Fruit fly (Drosophila melanogaster) whole organism, embryonic: ENCODE results near the gene kay.

Experiments
- ATbp ChIP-seq: fragments of 200-800 bp; sonication (Bioruptor generic); optimal IDR thresholded peaks from 2 replicates; lab custom pipeline; 2017; ENCODE audit warnings: missing biosample characterization, mild to moderate bottlenecking, missing genetic modification characterization, missing genetic modification reagents
- Bgb ChIP-seq: fragments of 200-800 bp; sonication (Bioruptor generic); IDR thresholded peaks from 2 replicates; pipeline ENCODE4 v1.3.6; 2022; ENCODE audit warnings: missing biosample characterization, missing genetic modification characterization; ENCODE audit not compliant: partially characterized antibody
- CG10543 ChIP-seq: fragments of 200-800 bp; sonication (Bioruptor generic); optimal IDR thresholded peaks from 3 replicates; lab custom pipeline; 2017; ENCODE audit warnings: missing biosample characterization, mild to moderate bottlenecking, missing genetic modification characterization, moderate library complexity
- CG11398 ChIP-seq: fragments of 200-800 bp; sonication (Bioruptor generic); optimal IDR thresholded peaks from 2 replicates; lab custom pipeline; 2016; ENCODE audit warnings: missing biosample characterization, missing genetic modification characterization
- CG11456 ChIP-seq: fragments of 200-800 bp; sonication (Bioruptor generic); IDR thresholded peaks from 3 replicates; pipeline ENCODE4 v1.3.6; 2022; ENCODE audit warnings: missing biosample characterization, missing genetic modification characterization
- CG11504 ChIP-seq: fragments of 200-800 bp; sonication (Bioruptor generic); optimal IDR thresholded peaks from 3 replicates; lab custom pipeline; 2019; ENCODE audit warnings: missing biosample characterization, mild to moderate bottlenecking, missing genetic modification characterization, moderate library complexity
- CG13775 ChIP-seq: fragments of 200-800 bp; sonication (Bioruptor generic); optimal IDR thresholded peaks from 3 replicates; lab custom pipeline; 2017; ENCODE audit warnings: missing biosample characterization, mild to moderate bottlenecking, missing genetic modification characterization
- CG14667 ChIP-seq: fragments of 200-800 bp; sonication (Bioruptor generic); IDR thresholded peaks from 2 replicates; pipeline ENCODE4 v1.3.6; 2022; ENCODE audit warnings: missing biosample characterization, missing genetic modification characterization
- CG15601 ChIP-seq: fragments of 200-800 bp; sonication (Bioruptor generic); optimal IDR thresholded peaks from 3 replicates; lab custom pipeline; 2019; ENCODE audit warnings: missing biosample characterization, mild to moderate bottlenecking, missing genetic modification characterization, moderate library complexity
- CG15696 ChIP-seq: fragments of 200-800 bp; sonication (Bioruptor generic); optimal IDR thresholded peaks from 2 replicates; lab custom pipeline; 2019; ENCODE audit warnings: missing biosample characterization, mild to moderate bottlenecking, missing genetic modification characterization, moderate library complexity
- CG18262 ChIP-seq: fragments of 200-800 bp; optimal IDR thresholded peaks from 3 replicates; lab custom pipeline; 2019; ENCODE audit warnings: missing biosample characterization, mild to moderate bottlenecking, missing genetic modification characterization, moderate library complexity
- CG18764 ChIP-seq: fragments of 200-800 bp; sonication (Bioruptor generic); optimal IDR thresholded peaks from 3 replicates; lab custom pipeline; 2016; ENCODE audit warnings: missing biosample characterization, missing genetic modification characterization
- CG2712 ChIP-seq: fragments of 200-800 bp; optimal IDR thresholded peaks from 3 replicates; lab custom pipeline; 2019; ENCODE audit warnings: missing biosample characterization, mild to moderate bottlenecking, missing genetic modification characterization, moderate library complexity
- CG30020 ChIP-seq: fragments of 200-800 bp; optimal IDR thresholded peaks from 2 replicates; lab custom pipeline; 2019; ENCODE audit warnings: missing biosample characterization, mild to moderate bottlenecking, missing genetic modification characterization, moderate library complexity
- CG32532 ChIP-seq: fragments of 200-800 bp; sonication (Bioruptor generic); IDR thresholded peaks from 2 replicates; pipeline ENCODE4 v1.3.6; 2022; ENCODE audit warnings: missing biosample characterization, missing genetic modification characterization
- CG34376 ChIP-seq: fragments of 200-800 bp; sonication (Bioruptor generic); optimal IDR thresholded peaks from 2 replicates; lab custom pipeline; 2018; ENCODE audit warnings: missing biosample characterization, mild to moderate bottlenecking, missing genetic modification characterization
- CG3995 ChIP-seq: fragments of 200-800 bp; sonication (Bioruptor generic); optimal IDR thresholded peaks from 3 replicates; lab custom pipeline; 2016; ENCODE audit warnings: missing biosample characterization, missing genetic modification characterization
- CG4730 ChIP-seq: fragments of 200-800 bp; sonication (Bioruptor generic); IDR thresholded peaks from 2 replicates; pipeline ENCODE4 v1.3.6; 2022; ENCODE audit warnings: missing biosample characterization, missing genetic modification characterization
- CG4854 ChIP-seq: fragments of 200-800 bp; sonication (Bioruptor generic); optimal IDR thresholded peaks from 2 replicates; lab custom pipeline; 2016; ENCODE audit warnings: missing biosample characterization, missing genetic modification characterization, inconsistent platforms
- CG7839 ChIP-seq: fragments of 200-800 bp; sonication (Bioruptor generic); optimal IDR thresholded peaks from 3 replicates; lab custom pipeline; 2018; ENCODE audit warnings: missing biosample characterization, mild to moderate bottlenecking, missing genetic modification characterization, moderate library complexity
- CG9727 ChIP-seq: fragments of 200-800 bp; sonication (Bioruptor generic); optimal IDR thresholded peaks from 3 replicates; lab custom pipeline; 2017; ENCODE audit warnings: missing biosample characterization, mild to moderate bottlenecking, missing genetic modification characterization
- CG9876 ChIP-seq: fragments of 200-800 bp; sonication (Bioruptor generic); optimal IDR thresholded peaks from 2 replicates; lab custom pipeline; 2016; ENCODE audit warnings: missing biosample characterization, missing genetic modification characterization
- D19B ChIP-seq: fragments of 200-800 bp; sonication (Bioruptor generic); optimal IDR thresholded peaks from 2 replicates; lab custom pipeline; 2017; ENCODE audit warnings: missing biosample characterization, mild to moderate bottlenecking, missing genetic modification characterization
- Doc3 ChIP-seq: fragments of 200-800 bp; sonication (Bioruptor generic); IDR thresholded peaks from 3 replicates; pipeline ENCODE4 v1.3.6; 2022; ENCODE audit warnings: missing biosample characterization, missing genetic modification characterization; ENCODE audit not compliant: partially characterized antibody
- HmgZ ChIP-seq: fragments of 200-800 bp; sonication (Bioruptor generic); optimal IDR thresholded peaks from 2 replicates; lab custom pipeline; 2018; ENCODE audit warnings: missing biosample characterization, mild to moderate bottlenecking, missing genetic modification characterization
- Hsf ChIP-seq: fragments of 200-800 bp; sonication (Bioruptor generic); optimal IDR thresholded peaks from 3 replicates; lab custom pipeline; 2016; ENCODE audit warnings: missing biosample characterization, missing genetic modification characterization
- Jarid2 ChIP-seq: fragments of 200-800 bp; sonication (Bioruptor generic); optimal IDR thresholded peaks from 3 replicates; lab custom pipeline; 2017; ENCODE audit warnings: mild to moderate bottlenecking, missing biosample characterization, missing genetic modification reagents, missing genetic modification characterization
- Max ChIP-seq: fragments of 200-800 bp; sonication (Bioruptor generic); optimal IDR thresholded peaks from 2 replicates; lab custom pipeline; 2016; ENCODE audit warnings: missing biosample characterization, mild to moderate bottlenecking, missing genetic modification characterization
- Pdp1 ChIP-seq, 2 experiments: fragments of 200-800 bp; sonication (Bioruptor generic); optimal IDR thresholded peaks; 3 replicates each; lab custom pipeline; 2016; ENCODE audit warnings: missing biosample characterization in 2 of 2, missing genetic modification characterization in 2 of 2, mild to moderate bottlenecking in 1 of 2, moderate library complexity in 1 of 2
- Six4 ChIP-seq: fragments of 200-800 bp; sonication (Bioruptor generic); optimal IDR thresholded peaks from 2 replicates; lab custom pipeline; 2016; ENCODE audit warnings: missing biosample characterization, missing genetic modification characterization
- Sox100B ChIP-seq: fragments of 200-800 bp; sonication (Bioruptor generic); optimal IDR thresholded peaks from 3 replicates; lab custom pipeline; 2018; ENCODE audit warnings: missing biosample characterization, mild to moderate bottlenecking, missing genetic modification characterization
- Sox102F ChIP-seq: fragments of 200-800 bp; sonication (Bioruptor generic); optimal IDR thresholded peaks from 2 replicates; lab custom pipeline; 2018; ENCODE audit warnings: missing biosample characterization, mild to moderate bottlenecking, missing genetic modification characterization, moderate library complexity
- bcd ChIP-seq: fragments of 200-800 bp; sonication (Bioruptor generic); optimal IDR thresholded peaks from 2 replicates; lab custom pipeline; 2017; ENCODE audit warnings: missing biosample characterization, mild to moderate bottlenecking, missing genetic modification characterization
- bigmax ChIP-seq: fragments of 200-800 bp; sonication (Bioruptor generic); optimal IDR thresholded peaks from 2 replicates; lab custom pipeline; 2018; ENCODE audit warnings: missing biosample characterization, mild to moderate bottlenecking, missing genetic modification characterization
- cas ChIP-seq: fragments of 200-800 bp; sonication (Bioruptor generic); IDR thresholded peaks from 2 replicates; pipeline ENCODE4 v1.3.6; 2022; ENCODE audit warnings: missing biosample characterization, missing genetic modification characterization
- danr ChIP-seq: fragments of 200-800 bp; sonication (Bioruptor generic); IDR thresholded peaks from 2 replicates; pipeline ENCODE4 v1.3.6; 2022; ENCODE audit warnings: missing biosample characterization, missing genetic modification characterization
- dmrt99B ChIP-seq: fragments of 200-800 bp; sonication (Bioruptor generic); optimal IDR thresholded peaks from 2 replicates; lab custom pipeline; 2018; ENCODE audit warnings: missing biosample characterization, mild to moderate bottlenecking, missing genetic modification characterization, moderate library complexity
- dpn ChIP-seq, 2 experiments: fragments of 200-800 bp; sonication (Bioruptor generic); optimal IDR thresholded peaks; 3 replicates each; lab custom pipeline; 2016; ENCODE audit warnings: missing biosample characterization in 2 of 2, missing genetic modification characterization in 2 of 2
- eyg ChIP-seq: fragments of 200-800 bp; sonication (Bioruptor generic); optimal IDR thresholded peaks from 3 replicates; lab custom pipeline; 2016; ENCODE audit warnings: missing biosample characterization, missing genetic modification characterization
- fru ChIP-seq: fragments of >200 bp; optimal IDR thresholded peaks from 2 replicates; lab custom pipeline; 2017
- ftz-f1 ChIP-seq: fragments of 200-800 bp; sonication (Bioruptor generic); optimal IDR thresholded peaks from 2 replicates; lab custom pipeline; 2016; ENCODE audit warnings: missing biosample characterization, missing genetic modification characterization
- kah ChIP-seq: fragments of 200-800 bp; sonication (Bioruptor generic); optimal IDR thresholded peaks from 2 replicates; lab custom pipeline; 2018; ENCODE audit warnings: missing biosample characterization, mild to moderate bottlenecking, missing genetic modification characterization
- nerfin-1 ChIP-seq: fragments of 200-800 bp; sonication (Bioruptor generic); optimal IDR thresholded peaks from 3 replicates; lab custom pipeline; 2019; ENCODE audit warnings: missing biosample characterization, mild to moderate bottlenecking, missing genetic modification characterization, moderate library complexity
- p53 ChIP-seq: fragments of 200-800 bp; sonication (Bioruptor generic); optimal IDR thresholded peaks from 2 replicates; lab custom pipeline; 2016; ENCODE audit warnings: missing biosample characterization, missing genetic modification characterization
- pb ChIP-seq: fragments of 200-800 bp; sonication (Bioruptor generic); optimal IDR thresholded peaks from 3 replicates; lab custom pipeline; 2016; ENCODE audit warnings: missing biosample characterization, missing genetic modification characterization
- prd ChIP-seq, 3 experiments: fragments of >200 bp in 2 of 3; fragments of 200-800 bp in 1 of 3; sonication (Bioruptor generic) in 1 of 3; optimal IDR thresholded peaks in 2 of 3; IDR thresholded peaks in 1 of 3; 2 replicates in 2 of 3; 3 replicates in 1 of 3; pipeline versions ENCODE4 v1.3.6 to Lab custom; 2017 to 2022; ENCODE audit warnings: missing biosample characterization in 1 of 3, missing genetic modification characterization in 1 of 3
- sens ChIP-seq: fragments of 200-800 bp; sonication (Bioruptor generic); peaks from one replicate; lab custom pipeline; 2016; ENCODE audit warnings: missing biosample characterization, missing genetic modification characterization
- z ChIP-seq: fragments of 200-800 bp; sonication (Bioruptor generic); IDR thresholded peaks from 3 replicates; pipeline ENCODE4 v1.3.6; 2022; ENCODE audit warnings: missing biosample characterization, missing genetic modification characterization
- zen ChIP-seq: fragments of 200-800 bp; sonication (Bioruptor generic); optimal IDR thresholded peaks from 3 replicates; lab custom pipeline; 2018; ENCODE audit warnings: missing biosample characterization, mild to moderate bottlenecking, missing genetic modification characterization, moderate library complexity

Gene kay

DNA sequence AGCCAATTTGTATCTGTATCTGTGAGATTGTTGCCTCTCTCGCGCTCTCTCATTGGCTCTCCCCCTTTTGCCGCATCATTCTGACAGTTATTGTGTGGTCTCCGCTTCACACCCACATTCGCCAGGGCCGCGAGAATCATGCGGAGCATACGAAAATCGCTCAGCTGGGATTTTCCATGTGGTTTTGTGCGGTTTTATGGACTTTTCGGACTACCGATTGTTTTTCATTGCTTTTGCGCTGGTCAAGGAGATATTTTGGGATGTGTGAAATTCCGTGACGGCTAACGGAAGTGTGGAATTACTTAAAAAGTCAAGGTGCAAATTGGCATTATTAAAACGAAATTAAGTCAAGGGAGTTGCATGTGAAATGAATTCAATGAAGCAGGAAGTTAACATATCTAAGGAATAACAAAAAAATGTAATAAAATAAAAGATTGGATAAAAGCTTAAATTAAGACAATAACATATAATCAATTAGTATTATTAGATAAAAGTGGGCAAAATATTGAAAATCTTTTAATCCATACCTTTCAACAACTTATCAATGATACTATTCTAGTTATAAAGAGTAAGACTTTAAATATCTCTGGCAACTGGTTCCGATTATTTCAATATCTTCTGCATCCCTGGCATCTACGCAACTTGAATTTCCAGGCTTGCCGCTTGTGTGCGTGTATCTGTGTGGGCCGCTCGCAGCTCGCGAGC is 6.4 kb downstream of the kay start (continued):
- TF ChIP-seq Sox102F (GFP tag; lab: Kevin White, UChicago) (peak; percentile 5), CG7839 (peak; percentile 45), Pdp1 (GFP tag; optimal IDR thresholded peaks at IDR 0.05; lab: Kevin White, UChicago) (peak in 1 of 2 experiments; percentile 12), CG9876 (GFP tag; lab: Kevin White, UChicago) (no peak), bcd (GFP tag; lab: Kevin White, UChicago) (peak; percentile 49), CG18764 (no peak), CG11456 (peak; percentile 58; the same call in 2 of the 3 replicates), Hsf (GFP tag; lab: Kevin White, UChicago) (peak; percentile 8), zen (tag; lab: Kevin White, UChicago) (no peak), kah (GFP tag; lab: Kevin White, UChicago) (no peak), CG30020 (tag; lab: Kevin White, UChicago) (no peak), Max (GFP tag; lab: Kevin White, UChicago) (peak; percentile 5), dmrt99B (tag; lab: Kevin White, UChicago) (peak; percentile 14), Sox100B (GFP tag; lab: Kevin White, UChicago) (peak; percentile 61), ftz-f1 (no peak), danr (GFP tag; lab: Robert Waterston, UW) (0 out of 2 replicates have a peak, but pooled peaks have one; percentile 20), CG11504 (tag; lab: Kevin White, UChicago) (peak; percentile 61), sens (GFP tag; lab: Kevin White, UChicago) (peak; percentile 91), CG15601 (tag; lab: Kevin White, UChicago) (no peak), CG11398 (GFP tag; lab: Kevin White, UChicago) (no peak), pb (GFP tag; lab: Kevin White, UChicago) (no peak), CG18262 (tag; lab: Kevin White, UChicago) (peak; percentile 61), Jarid2 (GFP tag; lab: Kevin White, UChicago) (no peak), Doc3 (GFP tag; lab: Robert Waterston, UW) (peak; percentile 28; the same call in 1 of the 3 replicates), CG10543 (GFP tag; lab: Kevin White, UChicago) (peak; percentile 23), bigmax (GFP tag; lab: Kevin White, UChicago) (no peak), Six4 (GFP tag; lab: Kevin White, UChicago) (peak; percentile 19), HmgZ (no peak), cas (GFP tag; lab: Robert Waterston, UW) (no peak), CG15696 (peak; percentile 31), CG4854 (no peak), p53 (GFP tag; lab: Kevin White, UChicago) (no peak), CG2712 (tag; lab: Kevin White, UChicago) (peak; percentile 27), CG13775 (peak; percentile 74), dpn (GFP tag; optimal IDR thresholded peaks at IDR 0.05; lab: Kevin White, UChicago) (peak in 1 of 2 experiments; percentile 49), CG9727 (GFP tag; lab: Kevin White, UChicago) (peak; percentile 69), eyg (GFP tag; lab: Kevin White, UChicago) (no peak), CG32532 (GFP tag; lab: Robert Waterston, UW) (no peak), Bgb (GFP tag; lab: Robert Waterston, UW) (no peak), CG14667 (GFP tag; lab: Robert Waterston, UW) (no peak), prd (optimal IDR thresholded peaks at IDR 0.05; lab: Kevin White, UChicago) (no peak), prd (GFP tag; IDR thresholded peaks at IDR 0.05; lab: Robert Waterston, UW) (peak; percentile 51; the same call in 2 of the 3 replicates), z (GFP tag; lab: Robert Waterston, UW) (no peak), D19B (peak; percentile 42), CG4730 (GFP tag; lab: Robert Waterston, UW) (no peak), CG34376 (GFP tag; lab: Kevin White, UChicago) (no peak), ATbp (GFP tag; lab: Kevin White, UChicago) (no peak), fru (no peak), nerfin-1 (no peak), CG3995 (GFP tag; lab: Kevin White, UChicago) (peak; percentile 2)
